Worm (Caenorhabditis elegans) whole organism, L4 larva: ENCODE data around the gene srlf-1.

ENCODE experiments used
- hmg-1.1 ChIP-seq: fragments of 200-800 bp; sonication (Bioruptor generic); IDR thresholded peaks from 2 replicates; pipeline ENCODE4 v1.3.6; 2022; ENCODE audit warnings: missing genetic modification reagents, missing genetic modification characterization, missing compliant biosample characterization
- nhr-76 ChIP-seq: fragments of 150-350 bp; optimal IDR thresholded peaks from 2 replicates; lab custom pipeline; 2014; ENCODE audit warnings: missing biosample characterization, missing genetic modification characterization

DNA sequence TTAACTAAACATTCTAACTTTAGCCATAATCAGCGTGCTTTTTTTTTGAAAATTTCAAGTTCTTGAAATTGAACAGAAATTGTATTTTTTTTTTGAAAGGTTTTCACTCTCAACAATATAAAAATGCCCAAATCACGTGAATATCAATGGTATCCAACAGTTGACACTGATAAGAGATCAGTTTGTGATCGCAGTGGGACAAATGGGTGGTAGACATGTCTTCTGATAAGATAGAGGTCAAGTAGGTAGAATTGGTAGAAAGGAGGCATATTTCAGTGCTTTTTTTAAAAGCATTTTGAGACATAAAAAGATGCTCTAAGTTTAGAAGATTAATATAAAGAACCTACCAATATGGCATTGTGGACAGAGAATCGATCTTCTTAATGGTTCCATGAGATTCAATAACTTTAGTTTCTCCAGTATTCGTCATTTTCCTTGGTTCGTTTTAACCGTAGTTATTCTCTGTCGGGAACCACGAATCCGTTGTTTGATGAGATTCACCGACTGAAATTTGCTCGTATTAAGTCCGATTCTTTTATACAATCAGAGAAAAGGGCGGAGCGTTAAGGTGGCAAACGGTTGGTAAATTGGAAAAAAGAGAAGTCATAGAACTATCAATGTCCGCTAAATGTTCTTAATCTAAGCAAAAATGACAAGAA, 12.9 kb upstream of the srlf-1 start, which contains the start of gene mthf-1:
- TF ChIP-seq hmg-1.1 (GFP tag; lab: Robert Waterston, UW) (peak; percentile 7; the same call in 1 of the 2 replicates), nhr-76 (no peak)
